Worm (Caenorhabditis elegans): ENCODE measurements around the gene B0303.11.
A peak's percentile ranks its signal among the peaks of the same experiment; 100 is the strongest.

B0303.11 gene

DNA sequence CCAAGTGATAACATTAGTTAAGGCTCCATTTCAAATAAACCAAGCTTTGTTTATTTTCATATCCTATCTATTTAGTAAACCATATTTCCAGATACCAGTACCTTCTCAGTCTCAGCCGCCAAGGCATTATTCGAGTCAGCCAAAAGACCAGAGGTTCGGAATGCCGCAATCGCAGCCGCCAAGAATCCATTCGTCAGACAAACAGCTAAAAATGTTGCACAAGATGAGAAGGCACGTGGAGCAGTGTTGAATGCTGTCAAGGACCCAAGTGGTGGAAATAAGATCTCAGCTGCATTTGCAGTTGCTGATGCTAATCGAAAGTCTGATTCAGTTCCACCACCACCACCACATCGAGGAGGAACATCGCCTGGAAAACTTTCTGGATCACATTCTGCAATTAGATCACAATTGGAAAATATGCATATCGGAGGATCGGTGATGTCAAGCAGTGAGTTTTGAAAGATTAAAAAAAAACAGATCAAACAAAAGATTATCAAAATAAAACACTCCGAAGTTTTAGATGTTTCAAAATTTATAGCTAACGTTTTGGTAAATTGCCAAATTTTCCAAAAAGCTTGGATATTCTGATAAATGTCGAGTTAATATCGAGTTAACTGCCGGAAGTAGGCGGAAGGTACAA lies 12.8 kb downstream of the B0303.11 start:
- TF ChIP-seq pqm-1 (tag; optimal IDR thresholded peaks at IDR 0.05) (no peak), Y116A8C.19 (tag; optimal IDR thresholded peaks at IDR 0.05; ENCODE audit: borderline replicate concordance) (no peak), C04F5.9 (tag; optimal IDR thresholded peaks at IDR 0.05) (no peak), fkh-4 (tag; optimal IDR thresholded peaks at IDR 0.05; ENCODE audit: borderline replicate concordance) (no peak), isw-1 (GFP tag; IDR thresholded peaks at IDR 0.05) (no peak), lsy-2 (tag; optimal IDR thresholded peaks at IDR 0.05) (no peak), nhr-12 (tag; optimal IDR thresholded peaks at IDR 0.05) (no peak), ceh-63 (GFP tag; optimal IDR thresholded peaks at IDR 0.05) (no peak), unc-98 (GFP tag; IDR thresholded peaks at IDR 0.05) (no peak), C34B4.2 (tag; optimal IDR thresholded peaks at IDR 0.05) (no peak), fkh-8 (tag; optimal IDR thresholded peaks at IDR 0.05) (no peak), hlh-4 (tag; optimal IDR thresholded peaks at IDR 0.05) (no peak)

DNA sequence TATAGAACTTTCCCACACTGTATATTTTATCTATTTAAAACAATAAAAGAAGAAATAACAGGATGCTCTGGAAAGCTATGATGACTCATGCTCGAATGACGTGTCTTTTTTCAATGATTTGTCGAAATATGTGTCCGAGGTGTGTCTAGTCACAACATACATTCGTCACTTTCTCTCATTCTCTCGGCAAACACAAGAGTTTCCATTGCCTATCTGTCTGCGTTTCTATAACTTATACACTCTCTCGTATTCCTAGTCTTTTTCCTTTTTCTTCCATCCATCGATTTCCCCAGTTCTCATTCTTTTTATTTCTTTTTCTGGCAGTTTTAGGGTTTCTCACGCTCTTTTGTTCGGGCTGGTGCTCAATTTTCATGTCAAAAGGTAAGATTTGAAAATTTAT lies 13.5 kb downstream of the B0303.11 start:
- no peak for TF ChIP-seq mab-9 (GFP tag; IDR thresholded peaks at IDR 0.05)
- no peak for TF ChIP-seq pag-3 (tag; optimal IDR thresholded peaks at IDR 0.05; ENCODE audit: borderline replicate concordance, insufficient read depth)
- no peak for TF ChIP-seq nhr-237 (tag; optimal IDR thresholded peaks at IDR 0.05)
- no peak for TF ChIP-seq nhr-12 (tag; optimal IDR thresholded peaks at IDR 0.05)
- no peak for TF ChIP-seq dsc-1 (tag; optimal IDR thresholded peaks at IDR 0.05)
- no peak for TF ChIP-seq sup-37 (GFP tag; optimal IDR thresholded peaks at IDR 0.05)
- TF ChIP-seq unc-62 (GFP tag; optimal IDR thresholded peaks at IDR 0.05), result no peak
- no peak for TF ChIP-seq mef-2 (tag; optimal IDR thresholded peaks at IDR 0.05)
- TF ChIP-seq lin-13 (GFP tag; optimal IDR thresholded peaks at IDR 0.05), result no peak
- TF ChIP-seq ama-1 (optimal IDR thresholded peaks at IDR 0.05), result no peak
- TF ChIP-seq efl-1 (optimal IDR thresholded peaks at IDR 0.05), result peak; percentile 51 to 55
- peak; percentile 27 to 79 for TF ChIP-seq efl-1 (GFP tag; optimal IDR thresholded peaks at IDR 0.05 in 1 of 2)
- peak; percentile 8 for TF ChIP-seq nhr-20 (tag; optimal IDR thresholded peaks at IDR 0.05)
- peak; percentile 23 for TF ChIP-seq nhr-71 (tag; optimal IDR thresholded peaks at IDR 0.05)
- no peak for TF ChIP-seq elt-2 (tag; optimal IDR thresholded peaks at IDR 0.05)
- TF ChIP-seq nhr-28 (tag; optimal IDR thresholded peaks at IDR 0.05), result no peak
- no peak for TF ChIP-seq C04F5.9 (tag; optimal IDR thresholded peaks at IDR 0.05)
- TF ChIP-seq isw-1 (GFP tag; IDR thresholded peaks at IDR 0.05), result no peak
- TF ChIP-seq swsn-7 (tag; optimal IDR thresholded peaks at IDR 0.05), result peak; percentile 15
- no peak for TF ChIP-seq sptf-1 (tag; optimal IDR thresholded peaks at IDR 0.05)
- peak; percentile 14 for TF ChIP-seq mep-1 (tag; optimal IDR thresholded peaks at IDR 0.05)
- TF ChIP-seq nhr-77 (tag; optimal IDR thresholded peaks at IDR 0.05), result no peak
- peak in 1 of 3 experiments; percentile 35 for TF ChIP-seq ceh-82 (tag; optimal IDR thresholded peaks at IDR 0.05)
- peak; percentile 92 for TF ChIP-seq blmp-1 (tag; optimal IDR thresholded peaks at IDR 0.05)
- TF ChIP-seq hlh-17 (GFP tag; optimal IDR thresholded peaks at IDR 0.05; ENCODE audit: borderline replicate concordance), result no peak
- TF ChIP-seq ztf-11 (tag; optimal IDR thresholded peaks at IDR 0.05), result no peak
- TF ChIP-seq ceh-88 (GFP tag; IDR thresholded peaks at IDR 0.05), result no peak
- TF ChIP-seq nhr-47 (tag; optimal IDR thresholded peaks at IDR 0.05), result peak; percentile 3
- TF ChIP-seq ets-5 (GFP tag; IDR thresholded peaks at IDR 0.05), result no peak
- no peak for TF ChIP-seq C34B4.2 (tag; optimal IDR thresholded peaks at IDR 0.05)
- TF ChIP-seq fkh-4 (tag; optimal IDR thresholded peaks at IDR 0.05; ENCODE audit: borderline replicate concordance), result no peak
- TF ChIP-seq nhr-19 (GFP tag; conservative IDR thresholded peaks at IDR 0.05), result no peak
- peak; percentile 13 for TF ChIP-seq rnt-1 (tag; optimal IDR thresholded peaks at IDR 0.05)
- TF ChIP-seq tbx-2 (tag; optimal IDR thresholded peaks at IDR 0.05), result no peak
- TF ChIP-seq F16B12.6 (tag; optimal IDR thresholded peaks at IDR 0.05), result no peak
- no peak for TF ChIP-seq jun-1 (tag; optimal IDR thresholded peaks at IDR 0.05)
- TF ChIP-seq egl-13 (tag; optimal IDR thresholded peaks at IDR 0.05), result no peak
- TF ChIP-seq pax-3 (tag; optimal IDR thresholded peaks at IDR 0.05), result no peak
- TF ChIP-seq nhr-76 (tag; optimal IDR thresholded peaks at IDR 0.05), result no peak
- TF ChIP-seq fos-1 (tag; optimal IDR thresholded peaks at IDR 0.05), result peak; percentile 42
- TF ChIP-seq unc-86 (tag; optimal IDR thresholded peaks at IDR 0.05), result no peak
- no peak for TF ChIP-seq unc-98 (GFP tag; IDR thresholded peaks at IDR 0.05)
- peak in 1 of 2 experiments; percentile 49 for TF ChIP-seq lsy-2 (tag; optimal IDR thresholded peaks at IDR 0.05)
- TF ChIP-seq nhr-11 (tag; optimal IDR thresholded peaks at IDR 0.05), result no peak
- TF ChIP-seq ceh-90 (tag; optimal IDR thresholded peaks at IDR 0.05), result no peak
- TF ChIP-seq lin-35 (GFP tag; optimal IDR thresholded peaks at IDR 0.05), result peak; percentile 27 to 46

Measured in whole organism, L1 larva.